Worm (Caenorhabditis elegans): Measurements from ENCODE around the gene Y52E8A.2.

DNA sequence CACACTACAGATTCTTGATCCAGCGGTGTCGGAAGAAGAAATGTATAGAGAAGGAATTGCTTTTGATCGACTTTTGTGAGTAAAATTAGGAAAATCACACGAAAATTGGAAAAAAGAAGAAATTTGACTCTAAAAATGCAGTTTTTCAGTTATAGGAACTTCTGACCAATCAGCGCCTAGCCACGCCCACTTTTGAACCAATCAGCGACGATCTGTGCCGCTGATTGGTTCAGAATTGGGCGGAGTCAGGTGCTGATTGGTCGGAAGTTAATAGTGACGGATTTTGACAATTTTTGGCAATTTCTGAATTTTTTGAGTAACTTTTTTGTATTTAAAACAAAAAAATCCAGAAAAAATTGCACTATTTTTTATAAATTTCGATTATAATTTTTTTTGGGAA is 20.8 kb downstream of the Y52E8A.2 start:
- no peak for TF ChIP-seq R02D3.7 (tag; optimal IDR thresholded peaks at IDR 0.05)
- no peak for TF ChIP-seq egl-27 (tag; optimal IDR thresholded peaks at IDR 0.05)
- no peak for TF ChIP-seq ztf-4 (tag; optimal IDR thresholded peaks at IDR 0.05)
- no peak for TF ChIP-seq ama-1 (optimal IDR thresholded peaks at IDR 0.05)
- no peak for TF ChIP-seq unc-39 (tag; optimal IDR thresholded peaks at IDR 0.05)

Measured in whole organism, L2 larva.